Fruit fly (Drosophila melanogaster) whole organism, embryonic: ENCODE measurements around the gene CG46313.
A peak's percentile ranks its signal among the peaks of the same experiment; 100 is the strongest.

Experiments used
- Aef1 ChIP-seq: fragments of 200-800 bp; sonication (Bioruptor generic); IDR thresholded peaks from 3 replicates; pipeline ENCODE4 v1.3.6; 2022; ENCODE audit warnings: missing biosample characterization, missing genetic modification characterization
- B-H2 ChIP-seq: fragments of 200-800 bp; sonication (Bioruptor generic); optimal IDR thresholded peaks from 2 replicates; lab custom pipeline; 2018; ENCODE audit warnings: missing biosample characterization, mild to moderate bottlenecking, missing genetic modification characterization
- CG1024 ChIP-seq: fragments of 200-800 bp; sonication (Bioruptor generic); IDR thresholded peaks from 2 replicates; pipeline ENCODE4 v1.3.6; 2022; ENCODE audit warnings: missing biosample characterization, missing genetic modification characterization
- CG10267 ChIP-seq: fragments of 200-800 bp; sonication (Bioruptor generic); optimal IDR thresholded peaks from 2 replicates; lab custom pipeline; 2018; ENCODE audit warnings: missing biosample characterization, mild to moderate bottlenecking, missing genetic modification characterization, moderate library complexity
- CG11723 ChIP-seq: fragments of 200-800 bp; sonication (Bioruptor generic); optimal IDR thresholded peaks from 2 replicates; lab custom pipeline; 2017; ENCODE audit warnings: missing biosample characterization, mild to moderate bottlenecking, missing genetic modification characterization
- CG14441 ChIP-seq: fragments of 200-800 bp; sonication (Bioruptor generic); IDR thresholded peaks from 2 replicates; pipeline ENCODE4 v1.3.6; 2022; ENCODE audit warnings: missing biosample characterization, missing genetic modification characterization
- CG18011 ChIP-seq: fragments of 200-800 bp; sonication (Bioruptor generic); optimal IDR thresholded peaks from 2 replicates; lab custom pipeline; 2017; ENCODE audit warnings: missing biosample characterization, missing genetic modification characterization, mild to moderate bottlenecking, moderate library complexity, missing genotype
- CG2199 ChIP-seq: fragments of 200-800 bp; sonication (Bioruptor generic); IDR thresholded peaks from 3 replicates; pipeline ENCODE4 v1.3.6; 2022; ENCODE audit warnings: missing biosample characterization, missing genetic modification characterization
- CG2712 ChIP-seq: fragments of 200-800 bp; optimal IDR thresholded peaks from 3 replicates; lab custom pipeline; 2019; ENCODE audit warnings: missing biosample characterization, mild to moderate bottlenecking, missing genetic modification characterization, moderate library complexity
- CG31224 ChIP-seq: fragments of 200-800 bp; sonication (Bioruptor generic); IDR thresholded peaks from 2 replicates; pipeline ENCODE4 v1.3.6; 2022; ENCODE audit warnings: missing biosample characterization, missing genetic modification characterization
- CG3281 ChIP-seq: fragments of 200-800 bp; sonication (Bioruptor generic); optimal IDR thresholded peaks from 3 replicates; lab custom pipeline; 2017; ENCODE audit warnings: missing biosample characterization, mild to moderate bottlenecking, missing genetic modification characterization
- CG33213 ChIP-seq: fragments of 200-800 bp; sonication (Bioruptor generic); optimal IDR thresholded peaks from 3 replicates; lab custom pipeline; 2016; ENCODE audit warnings: missing biosample characterization, missing genetic modification characterization
- CG4707 ChIP-seq: fragments of 200-800 bp; sonication (Bioruptor generic); optimal IDR thresholded peaks from 2 replicates; lab custom pipeline; 2018; ENCODE audit warnings: missing biosample characterization, mild to moderate bottlenecking, missing genetic modification characterization, moderate library complexity
- CG6254 ChIP-seq: fragments of 200-800 bp; sonication (Bioruptor generic); optimal IDR thresholded peaks from 3 replicates; lab custom pipeline; 2017; ENCODE audit warnings: mild to moderate bottlenecking, missing biosample characterization, missing genetic modification reagents, missing genetic modification characterization
- CG6654 ChIP-seq: fragments of 200-800 bp; sonication (Bioruptor generic); optimal IDR thresholded peaks from 2 replicates; lab custom pipeline; 2017; ENCODE audit warnings: missing biosample characterization, mild to moderate bottlenecking, missing genetic modification characterization
- CG6791 ChIP-seq: fragments of 200-800 bp; sonication (Bioruptor generic); IDR thresholded peaks from 3 replicates; pipeline ENCODE4 v1.3.6; 2022; ENCODE audit warnings: missing biosample characterization, missing genetic modification characterization; ENCODE audit not compliant: partially characterized antibody
- CG6854 ChIP-seq: fragments of 200-800 bp; sonication (Bioruptor generic); optimal IDR thresholded peaks from 3 replicates; lab custom pipeline; 2017; ENCODE audit warnings: missing biosample characterization, mild to moderate bottlenecking, missing genetic modification characterization
- CG7556 ChIP-seq: fragments of 200-800 bp; sonication (Bioruptor generic); optimal IDR thresholded peaks from 2 replicates; lab custom pipeline; 2017; ENCODE audit warnings: missing biosample characterization, mild to moderate bottlenecking, missing genetic modification characterization
- CG7963 ChIP-seq: fragments of 200-800 bp; sonication (Bioruptor generic); IDR thresholded peaks from 3 replicates; pipeline ENCODE4 v1.3.6; 2022; ENCODE audit warnings: missing biosample characterization, missing genetic modification characterization; ENCODE audit not compliant: partially characterized antibody
- Chrac-16 ChIP-seq: fragments of 200-800 bp; sonication (Bioruptor generic); optimal IDR thresholded peaks from 3 replicates; lab custom pipeline; 2016; ENCODE audit warnings: missing biosample characterization, missing genetic modification characterization
- Deaf1 ChIP-seq: fragments of 200-800 bp; optimal IDR thresholded peaks from 3 replicates; lab custom pipeline; 2019; ENCODE audit warnings: missing biosample characterization, mild to moderate bottlenecking, missing genetic modification characterization, moderate library complexity
- Doc3 ChIP-seq: fragments of 200-800 bp; sonication (Bioruptor generic); IDR thresholded peaks from 3 replicates; pipeline ENCODE4 v1.3.6; 2022; ENCODE audit warnings: missing biosample characterization, missing genetic modification characterization; ENCODE audit not compliant: partially characterized antibody
- Gug ChIP-seq: fragments of 200-800 bp; sonication (Bioruptor generic); IDR thresholded peaks from 4 replicates; pipeline ENCODE4 v1.3.6; 2022; ENCODE audit warnings: missing biosample characterization, missing genetic modification characterization
- Hey ChIP-seq: fragments of 200-800 bp; sonication (Bioruptor generic); optimal IDR thresholded peaks from 3 replicates; lab custom pipeline; 2018; ENCODE audit warnings: missing biosample characterization, mild to moderate bottlenecking, missing genetic modification characterization
- Hmx ChIP-seq: fragments of 200-800 bp; sonication (Bioruptor generic); optimal IDR thresholded peaks from 2 replicates; lab custom pipeline; 2016; ENCODE audit warnings: missing biosample characterization, missing genetic modification characterization
- Max ChIP-seq: fragments of 200-800 bp; sonication (Bioruptor generic); optimal IDR thresholded peaks from 2 replicates; lab custom pipeline; 2016; ENCODE audit warnings: missing biosample characterization, mild to moderate bottlenecking, missing genetic modification characterization
- Mes4 ChIP-seq: fragments of 200-800 bp; sonication (Bioruptor generic); optimal IDR thresholded peaks from 2 replicates; lab custom pipeline; 2016; ENCODE audit warnings: missing biosample characterization, missing genetic modification characterization
- Optix ChIP-seq: fragments of 200-800 bp; sonication (Bioruptor generic); IDR thresholded peaks from 3 replicates; pipeline ENCODE4 v1.3.6; 2022; ENCODE audit warnings: missing biosample characterization, missing genetic modification characterization
- Pdp1 ChIP-seq, 2 experiments: fragments of 200-800 bp; sonication (Bioruptor generic); optimal IDR thresholded peaks; 3 replicates each; lab custom pipeline; 2016; ENCODE audit warnings: missing biosample characterization in 2 of 2, missing genetic modification characterization in 2 of 2, mild to moderate bottlenecking in 1 of 2, moderate library complexity in 1 of 2
- Ssrp ChIP-seq: fragments of 200-800 bp; sonication (Bioruptor generic); optimal IDR thresholded peaks from 2 replicates; lab custom pipeline; 2018; ENCODE audit warnings: missing biosample characterization, mild to moderate bottlenecking, missing genetic modification characterization, moderate library complexity
- amos ChIP-seq: fragments of 200-800 bp; sonication (Bioruptor generic); IDR thresholded peaks from 2 replicates; pipeline ENCODE4 v1.3.6; 2022; ENCODE audit warnings: missing biosample characterization, missing genetic modification characterization; ENCODE audit not compliant: partially characterized antibody
- ap ChIP-seq: fragments of 200-800 bp; sonication (Bioruptor generic); IDR thresholded peaks from 2 replicates; pipeline ENCODE4 v1.3.6; 2022; ENCODE audit warnings: missing biosample characterization, missing genetic modification characterization
- ase ChIP-seq: fragments of 200-800 bp; sonication (Bioruptor generic); IDR thresholded peaks from 3 replicates; pipeline ENCODE4 v1.3.6; 2022; ENCODE audit warnings: missing biosample characterization, missing genetic modification characterization
- bigmax ChIP-seq: fragments of 200-800 bp; sonication (Bioruptor generic); optimal IDR thresholded peaks from 2 replicates; lab custom pipeline; 2018; ENCODE audit warnings: missing biosample characterization, mild to moderate bottlenecking, missing genetic modification characterization
- br ChIP-seq: fragments of >200 bp; optimal IDR thresholded peaks from 2 replicates; lab custom pipeline; 2017
- danr ChIP-seq: fragments of 200-800 bp; sonication (Bioruptor generic); IDR thresholded peaks from 2 replicates; pipeline ENCODE4 v1.3.6; 2022; ENCODE audit warnings: missing biosample characterization, missing genetic modification characterization
- dati ChIP-seq: fragments of 200-800 bp; sonication (Bioruptor generic); IDR thresholded peaks from 2 replicates; pipeline ENCODE4 v1.3.6; 2022; ENCODE audit warnings: missing biosample characterization, missing genetic modification characterization
- ems ChIP-seq: fragments of 200-800 bp; sonication (Bioruptor generic); optimal IDR thresholded peaks from 3 replicates; lab custom pipeline; 2016; ENCODE audit warnings: missing biosample characterization, missing genetic modification characterization
- eyg ChIP-seq: fragments of 200-800 bp; sonication (Bioruptor generic); optimal IDR thresholded peaks from 3 replicates; lab custom pipeline; 2016; ENCODE audit warnings: missing biosample characterization, missing genetic modification characterization
- knrl ChIP-seq: fragments of 200-800 bp; sonication (Bioruptor generic); IDR thresholded peaks from 3 replicates; pipeline ENCODE4 v1.3.6; 2022; ENCODE audit warnings: missing biosample characterization, missing genetic modification characterization; ENCODE audit not compliant: partially characterized antibody
- lmd ChIP-seq: fragments of 200-800 bp; sonication (Bioruptor generic); IDR thresholded peaks from 2 replicates; pipeline ENCODE4 v1.3.6; 2022; ENCODE audit warnings: missing biosample characterization, missing genetic modification characterization
- lov ChIP-seq, 2 experiments: fragments of 200-800 bp in 1 of 2; fragments of >200 bp in 1 of 2; sonication (Bioruptor generic) in 1 of 2; IDR thresholded peaks in 1 of 2; optimal IDR thresholded peaks in 1 of 2; 2 replicates in 1 of 2; 3 replicates in 1 of 2; pipeline versions ENCODE4 v1.3.6 to Lab custom; 2017 to 2022; ENCODE audit warnings: missing biosample characterization in 1 of 2, missing genetic modification characterization in 1 of 2
- pros ChIP-seq: fragments of 200-800 bp; sonication (Bioruptor generic); optimal IDR thresholded peaks from 3 replicates; lab custom pipeline; 2019; ENCODE audit warnings: missing biosample characterization, mild to moderate bottlenecking, missing genetic modification characterization, moderate library complexity
- ranshi ChIP-seq: fragments of 200-800 bp; sonication (Bioruptor generic); IDR thresholded peaks from 2 replicates; pipeline ENCODE4 v1.3.6; 2022; ENCODE audit warnings: missing biosample characterization, missing genetic modification characterization
- sens-2 ChIP-seq: fragments of 200-800 bp; sonication (Bioruptor generic); IDR thresholded peaks from 2 replicates; pipeline ENCODE4 v1.3.6; 2022; ENCODE audit warnings: missing biosample characterization, missing genetic modification characterization
- sna ChIP-seq: fragments of 200-800 bp; sonication (Bioruptor generic); IDR thresholded peaks from 2 replicates; pipeline ENCODE4 v1.3.6; 2022; ENCODE audit warnings: missing biosample characterization, missing genetic modification characterization; ENCODE audit not compliant: partially characterized antibody
- trh ChIP-seq: fragments of 200-800 bp; sonication (Bioruptor generic); optimal IDR thresholded peaks from 2 replicates; lab custom pipeline; 2016; ENCODE audit warnings: missing biosample characterization, missing genetic modification characterization
- yki ChIP-seq: fragments of >200 bp; optimal IDR thresholded peaks from 3 replicates; lab custom pipeline; 2018
- zen2 ChIP-seq: fragments of 200-800 bp; sonication (Bioruptor generic); IDR thresholded peaks from 3 replicates; pipeline ENCODE4 v1.3.6; 2022; ENCODE audit warnings: missing biosample characterization, missing genetic modification characterization; ENCODE audit not compliant: partially characterized antibody
- zfh1 ChIP-seq: fragments of 200-800 bp; sonication (Bioruptor generic); IDR thresholded peaks from 3 replicates; pipeline ENCODE4 v1.3.6; 2022; ENCODE audit warnings: missing biosample characterization, missing genetic modification characterization

Gene CG46313

DNA sequence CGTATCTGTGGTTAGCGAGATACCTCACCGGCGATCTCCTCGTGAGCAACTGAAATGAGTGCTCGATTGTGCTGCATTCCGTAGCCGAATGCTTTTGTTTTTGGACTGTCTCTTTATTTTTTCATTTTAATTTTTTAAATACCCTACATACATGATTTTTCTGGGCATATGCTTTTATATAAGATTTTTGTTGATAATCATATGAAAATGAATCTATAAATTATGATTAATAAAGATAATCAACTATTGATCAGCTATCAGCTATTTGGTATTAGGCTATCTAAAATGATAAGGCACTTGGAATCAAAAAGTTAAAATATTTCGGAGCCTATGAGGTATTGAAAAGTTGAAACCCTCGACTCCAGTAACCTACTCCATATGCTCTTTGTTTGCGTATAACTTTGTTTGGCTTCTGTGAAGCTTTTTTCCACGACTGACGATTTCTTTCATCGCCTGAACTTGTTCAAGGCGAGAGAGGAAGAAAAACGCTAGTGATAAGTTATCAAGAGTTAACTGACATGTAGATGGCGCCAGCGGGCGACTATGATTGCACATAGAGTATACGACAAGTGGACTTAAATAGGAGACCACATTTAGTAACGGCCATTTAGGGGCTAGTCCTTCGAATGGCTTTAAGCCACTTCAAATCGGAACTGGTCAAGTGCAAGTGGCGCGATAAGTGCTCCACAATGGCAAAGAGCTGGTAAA lies 11.6 kb downstream of the CG46313 start, which contains the start of gene CG31076 (continued):
- TF ChIP-seq CG33213 (GFP tag; lab: Kevin White, UChicago) (no peak), sens-2 (GFP tag; lab: Robert Waterston, UW) (no peak), CG6791 (no peak), knrl (GFP tag; lab: Robert Waterston, UW) (no peak), Deaf1 (tag; lab: Kevin White, UChicago) (peak; percentile 34), Hmx (GFP tag; lab: Kevin White, UChicago) (no peak), Ssrp (tag; lab: Kevin White, UChicago) (no peak), CG14441 (no peak), Chrac-16 (GFP tag; lab: Kevin White, UChicago) (no peak), Doc3 (GFP tag; lab: Robert Waterston, UW) (no peak), CG6654 (GFP tag; lab: Kevin White, UChicago) (no peak), ap (GFP tag; lab: Robert Waterston, UW) (no peak), Max (GFP tag; lab: Kevin White, UChicago) (peak; percentile 30), CG6254 (GFP tag; lab: Kevin White, UChicago) (no peak), zfh1 (no peak), CG10267 (tag; lab: Kevin White, UChicago) (no peak), B-H2 (GFP tag; lab: Kevin White, UChicago) (no peak), br (lab: Kevin White, UChicago) (no peak), CG18011 (GFP tag; lab: Kevin White, UChicago) (no peak), Mes4 (GFP tag; lab: Kevin White, UChicago) (no peak), bigmax (GFP tag; lab: Kevin White, UChicago) (no peak), CG1024 (no peak), CG31224 (GFP tag; lab: Robert Waterston, UW) (no peak), eyg (GFP tag; lab: Kevin White, UChicago) (no peak), Aef1 (GFP tag; lab: Robert Waterston, UW) (no peak), pros (GFP tag; lab: Kevin White, UChicago) (no peak), ase (GFP tag; lab: Robert Waterston, UW) (no peak), CG11723 (GFP tag; lab: Kevin White, UChicago) (no peak), CG4707 (GFP tag; lab: Kevin White, UChicago) (no peak), zen2 (GFP tag; lab: Robert Waterston, UW) (no peak), CG3281 (GFP tag; lab: Kevin White, UChicago) (peak; percentile 14), dati (no peak), yki (lab: Kevin White, UChicago) (no peak), ems (GFP tag; lab: Kevin White, UChicago) (no peak), lmd (no peak), Optix (no peak), danr (GFP tag; lab: Robert Waterston, UW) (no peak), trh (GFP tag; lab: Kevin White, UChicago) (no peak), CG7963 (no peak), CG6854 (GFP tag; lab: Kevin White, UChicago) (no peak), lov (optimal IDR thresholded peaks at IDR 0.05; lab: Kevin White, UChicago) (no peak), lov (GFP tag; IDR thresholded peaks at IDR 0.05; lab: Robert Waterston, UW) (no peak), CG2712 (tag; lab: Kevin White, UChicago) (no peak), CG7556 (no peak), amos (GFP tag; lab: Robert Waterston, UW) (no peak), Pdp1 (GFP tag; optimal IDR thresholded peaks at IDR 0.05; lab: Kevin White, UChicago) (no peak), Hey (no peak), sna (GFP tag; lab: Robert Waterston, UW) (no peak), Gug (no peak), CG2199 (GFP tag; lab: Robert Waterston, UW) (no peak), ranshi (GFP tag; lab: Robert Waterston, UW) (no peak)
